Worm (Caenorhabditis elegans): ENCODE data around the gene sre-24.

ce11 chrV:2880356-2880755, 4.2 kb upstream of the sre-24 start:
- TF ChIP-seq nhr-28 (tag; optimal IDR thresholded peaks at IDR 0.05) (no peak), unc-62 (GFP tag; optimal IDR thresholded peaks at IDR 0.05) (no peak), zag-1 (tag; optimal IDR thresholded peaks at IDR 0.05) (no peak), fos-1 (tag; optimal IDR thresholded peaks at IDR 0.05) (no peak), jun-1 (tag; optimal IDR thresholded peaks at IDR 0.05) (peak; percentile 59), ceh-16 (tag; optimal IDR thresholded peaks at IDR 0.05) (no peak), mdl-1 (tag; optimal IDR thresholded peaks at IDR 0.05) (no peak), pha-4 (tag; optimal IDR thresholded peaks at IDR 0.05) (no peak), ama-1 (optimal IDR thresholded peaks at IDR 0.05) (no peak)
